Fruit fly (Drosophila melanogaster): ENCODE results near the gene CG17801.

- TF ChIP-seq CTCF (optimal IDR thresholded peaks at IDR 0.05) (no peak), CG8478 (optimal IDR thresholded peaks at IDR 0.05) (no peak)
Observed at dm6 chr3R:17789937-17790336, 16.9 kb downstream of the CG17801 start.

All from S2 (cell line).